Worm (Caenorhabditis elegans): ENCODE measurements around the gene srh-71.

The srh-71 gene

DNA sequence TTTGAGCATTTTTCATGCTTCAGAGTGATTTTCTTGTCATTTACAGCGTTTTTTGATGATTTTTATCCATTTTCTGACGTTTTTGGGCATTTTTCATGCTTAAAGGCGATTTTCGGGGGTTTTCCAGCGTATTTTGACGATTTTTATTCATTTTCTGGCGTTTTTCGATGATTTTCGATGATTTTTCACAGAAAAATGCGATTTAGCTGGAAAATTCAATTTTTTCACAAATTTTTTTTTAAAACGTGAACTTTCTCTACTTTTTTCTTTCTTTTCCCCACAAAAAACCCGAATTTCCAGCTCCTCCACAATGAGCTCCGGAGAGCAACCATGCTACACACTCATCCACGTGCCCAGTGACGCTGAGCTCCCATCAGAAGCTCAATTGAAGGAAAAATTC is 44.8 kb upstream of the srh-71 start, which contains the start of gene copb-1:
Gene copb-1, plus strand, starts transcription at position 301 of the 400 bp plus-strand sequence.
- TF ChIP-seq nhr-67 (tag; optimal IDR thresholded peaks at IDR 0.05) (no peak), ama-1 (optimal IDR thresholded peaks at IDR 0.05) (no peak), ceh-28 (tag; optimal IDR thresholded peaks at IDR 0.05) (no peak), unc-39 (tag; optimal IDR thresholded peaks at IDR 0.05) (no peak), nhr-76 (tag; optimal IDR thresholded peaks at IDR 0.05) (no peak), pha-4 (tag; optimal IDR thresholded peaks at IDR 0.05) (no peak), nhr-11 (tag; optimal IDR thresholded peaks at IDR 0.05) (no peak), mdl-1 (tag; optimal IDR thresholded peaks at IDR 0.05) (no peak), ztf-11 (tag; optimal IDR thresholded peaks at IDR 0.05) (no peak), pqm-1 (tag; optimal IDR thresholded peaks at IDR 0.05) (no peak), nhr-23 (tag; optimal IDR thresholded peaks at IDR 0.05) (no peak), egl-27 (tag; optimal IDR thresholded peaks at IDR 0.05) (no peak), nfya-1 (tag; optimal IDR thresholded peaks at IDR 0.05; ENCODE audit: insufficient read depth) (no peak), zag-1 (tag; optimal IDR thresholded peaks at IDR 0.05) (no peak)

DNA sequence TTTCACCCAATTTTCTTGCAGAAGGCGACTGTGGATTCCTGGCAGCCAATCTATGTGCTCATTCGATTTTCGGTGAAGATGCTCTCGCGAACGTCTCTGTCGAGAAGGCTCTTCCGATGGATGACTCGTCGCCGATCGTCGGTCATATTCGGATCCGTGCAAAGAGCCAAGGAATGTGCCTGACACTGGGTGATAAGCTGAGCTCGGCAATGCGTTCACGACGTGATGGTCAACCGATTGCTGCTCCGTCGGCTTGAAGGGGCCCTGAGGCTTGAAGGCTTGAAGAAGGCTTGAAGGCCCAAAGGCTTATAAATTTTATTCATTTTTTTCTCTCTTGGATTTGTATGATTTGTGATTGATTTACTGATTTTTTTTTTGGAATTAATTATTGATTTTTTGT is 36.2 kb upstream of the srh-71 start:
- TF ChIP-seq ama-1 (optimal IDR thresholded peaks at IDR 0.05) = no peak
- no peak for TF ChIP-seq ceh-9 (tag; optimal IDR thresholded peaks at IDR 0.05)
- no peak for TF ChIP-seq nhr-23 (tag; optimal IDR thresholded peaks at IDR 0.05)
- no peak for TF ChIP-seq ztf-11 (tag; optimal IDR thresholded peaks at IDR 0.05)
- TF ChIP-seq lsy-12 (tag; optimal IDR thresholded peaks at IDR 0.05) = no peak
- TF ChIP-seq nhr-76 (tag; optimal IDR thresholded peaks at IDR 0.05) = no peak
- no peak for TF ChIP-seq elt-2 (tag; optimal IDR thresholded peaks at IDR 0.05)
- TF ChIP-seq aly-2 (tag; optimal IDR thresholded peaks at IDR 0.05) = no peak
- no peak for TF ChIP-seq ZK546.5 (tag; optimal IDR thresholded peaks at IDR 0.05)
- TF ChIP-seq nhr-12 (tag; optimal IDR thresholded peaks at IDR 0.05) = no peak
- TF ChIP-seq sea-2 (GFP tag; optimal IDR thresholded peaks at IDR 0.05) = no peak

DNA sequence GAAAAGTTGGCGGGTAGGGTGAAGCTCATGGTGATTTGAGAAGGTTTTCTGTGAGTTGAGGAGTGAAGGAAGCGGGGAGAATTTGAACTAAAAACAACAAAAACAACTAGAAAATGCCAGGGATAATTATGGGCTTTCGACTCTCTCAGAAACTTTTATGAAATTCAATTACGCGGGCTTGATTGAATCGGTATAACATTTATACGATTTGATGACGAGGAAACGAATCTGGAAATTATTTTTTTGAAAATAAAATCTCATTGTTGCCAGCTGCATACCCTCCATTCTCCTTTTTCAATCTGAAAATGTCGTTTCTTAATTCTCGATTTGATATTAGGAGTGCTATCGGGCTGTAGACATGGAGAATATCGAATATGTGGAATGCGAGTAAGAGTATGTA is 32.0 kb upstream of the srh-71 start, which contains the start of gene srg-21:
Gene srg-21, minus strand, starts transcription at position 101 of the 400 bp plus-strand sequence.
- TF ChIP-seq unc-62 (GFP tag; optimal IDR thresholded peaks at IDR 0.05) = no peak
- no peak for TF ChIP-seq snpc-4 (tag; optimal IDR thresholded peaks at IDR 0.05)
- no peak for TF ChIP-seq sea-2 (GFP tag; optimal IDR thresholded peaks at IDR 0.05)
- no peak for TF ChIP-seq nhr-43 (tag; optimal IDR thresholded peaks at IDR 0.05; ENCODE audit: poor library complexity, severe bottlenecking)
- no peak for TF ChIP-seq unc-39 (tag; optimal IDR thresholded peaks at IDR 0.05)
- no peak for TF ChIP-seq nhr-11 (tag; optimal IDR thresholded peaks at IDR 0.05)
- TF ChIP-seq daf-12 (tag; optimal IDR thresholded peaks at IDR 0.05) = no peak
- TF ChIP-seq nhr-77 (tag; optimal IDR thresholded peaks at IDR 0.05) = no peak
- no peak for TF ChIP-seq mdl-1 (tag; optimal IDR thresholded peaks at IDR 0.05)
- TF ChIP-seq zag-1 (tag; optimal IDR thresholded peaks at IDR 0.05) = no peak
- no peak for TF ChIP-seq fos-1 (tag; optimal IDR thresholded peaks at IDR 0.05)
- no peak for TF ChIP-seq pha-4 (tag; optimal IDR thresholded peaks at IDR 0.05)
- TF ChIP-seq ztf-11 (tag; optimal IDR thresholded peaks at IDR 0.05) = no peak
- TF ChIP-seq nhr-28 (tag; optimal IDR thresholded peaks at IDR 0.05) = no peak
- no peak for TF ChIP-seq ceh-82 (tag; optimal IDR thresholded peaks at IDR 0.05)

DNA sequence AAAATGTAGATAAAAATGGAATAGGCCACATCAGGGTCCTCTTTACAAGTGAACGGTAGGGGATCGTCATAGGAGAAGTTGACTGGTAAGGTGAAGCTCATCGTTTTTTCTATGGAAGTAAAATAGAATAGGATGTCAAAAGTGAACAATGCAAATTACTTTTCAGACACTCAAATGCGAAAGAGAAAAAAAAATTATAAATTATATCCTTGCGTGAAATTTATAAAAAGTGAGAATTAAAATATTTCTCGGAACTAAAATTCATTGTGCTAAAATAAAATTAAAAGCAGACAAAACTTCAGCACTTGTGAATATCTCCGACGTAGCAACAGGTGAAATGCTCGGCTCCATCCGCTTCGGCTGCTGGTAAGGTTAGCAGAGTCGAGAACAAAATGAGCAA is 30.0 kb upstream of the srh-71 start, which contains the start of gene srg-22:
Gene srg-22, minus strand, starts transcription at position 101 of the 400 bp plus-strand sequence.
- no peak for TF ChIP-seq eor-1 (tag; optimal IDR thresholded peaks at IDR 0.05)
- no peak for TF ChIP-seq nhr-237 (tag; optimal IDR thresholded peaks at IDR 0.05)
- TF ChIP-seq zag-1 (tag; optimal IDR thresholded peaks at IDR 0.05) = no peak
- TF ChIP-seq unc-62 (GFP tag; optimal IDR thresholded peaks at IDR 0.05) = no peak
- TF ChIP-seq ZK546.5 (tag; optimal IDR thresholded peaks at IDR 0.05) = no peak
- no peak for TF ChIP-seq elt-1 (tag; optimal IDR thresholded peaks at IDR 0.05)
- TF ChIP-seq ceh-82 (tag; optimal IDR thresholded peaks at IDR 0.05) = no peak

DNA sequence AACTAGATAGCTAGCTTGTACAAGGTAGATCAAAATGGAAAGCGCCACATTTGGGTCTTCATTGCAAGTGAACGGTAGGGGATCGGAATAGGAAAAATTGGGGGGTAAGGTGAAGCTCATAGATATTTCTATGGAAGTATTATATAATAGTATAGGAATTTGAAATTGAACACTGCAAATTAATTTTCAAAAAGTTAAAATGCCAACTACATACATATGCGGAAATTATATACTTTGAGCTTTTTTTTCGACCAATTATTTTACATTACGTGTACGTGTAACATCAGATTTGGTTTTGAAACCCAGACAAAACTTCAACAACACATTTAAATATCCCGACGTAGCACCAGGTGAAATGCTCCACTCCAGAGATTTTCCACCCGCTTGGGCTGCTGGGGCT is 27.2 kb upstream of the srh-71 start, which contains the start of gene srg-23:
Gene srg-23, minus strand, starts transcription at position 101 of the 400 bp plus-strand sequence.
- TF ChIP-seq ztf-11 (tag; optimal IDR thresholded peaks at IDR 0.05) = no peak
- TF ChIP-seq zag-1 (tag; optimal IDR thresholded peaks at IDR 0.05) = no peak
- TF ChIP-seq eor-1 (tag; optimal IDR thresholded peaks at IDR 0.05) = no peak

DNA sequence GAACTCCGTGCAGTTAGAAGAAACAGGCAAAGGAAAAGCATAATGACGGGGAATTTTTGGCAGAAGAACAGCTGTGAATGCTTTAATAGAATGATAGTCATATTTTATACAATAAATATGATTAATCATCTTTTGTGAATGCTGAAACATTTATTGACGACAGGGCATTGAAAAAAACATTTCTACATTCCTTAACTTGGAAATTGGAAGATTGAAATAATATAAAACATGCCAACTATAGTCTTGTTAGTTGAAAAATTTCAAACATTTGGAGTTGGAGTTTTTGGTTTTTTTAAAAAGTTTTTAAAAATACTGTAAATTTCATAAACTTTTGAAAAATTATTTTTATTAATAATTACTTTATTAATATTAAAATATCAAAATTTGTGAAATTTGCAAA is 26.4 kb upstream of the srh-71 start, which contains the start of gene Y25C1A.14:
Gene Y25C1A.14, minus strand, starts transcription at position 101 of the 400 bp plus-strand sequence.
- TF ChIP-seq lin-39 (tag; optimal IDR thresholded peaks at IDR 0.05) (no peak), elt-1 (tag; optimal IDR thresholded peaks at IDR 0.05) (no peak), nhr-43 (tag; optimal IDR thresholded peaks at IDR 0.05; ENCODE audit: poor library complexity, severe bottlenecking) (no peak), unc-62 (GFP tag; optimal IDR thresholded peaks at IDR 0.05) (no peak), ztf-4 (tag; optimal IDR thresholded peaks at IDR 0.05) (no peak), elt-2 (tag; optimal IDR thresholded peaks at IDR 0.05) (no peak)
